Worm (Caenorhabditis elegans) whole organism, L4 larva: ENCODE results near the gene vps-50.

ENCODE experiments used
- Y105C5A.15 ChIP-seq: fragments of 200-800 bp; sonication (Bioruptor generic); IDR thresholded peaks from 2 replicates; pipeline ENCODE4 v1.3.6; 2022; ENCODE audit warnings: missing genetic modification characterization, missing compliant biosample characterization
- Y5F2A.4 ChIP-seq: fragments of 200-800 bp; sonication (Bioruptor generic); optimal IDR thresholded peaks from 2 replicates; lab custom pipeline; 2018; ENCODE audit warnings: mild to moderate bottlenecking, missing genetic modification characterization, missing compliant biosample characterization
- aha-1 ChIP-seq: fragments of 150-350 bp; peaks from one replicate; lab custom pipeline; 2014; ENCODE audit warnings: missing biosample characterization, missing genetic modification characterization
- arid-1 ChIP-seq: fragments of 200-800 bp; sonication (Bioruptor generic); conservative IDR thresholded peaks from 2 replicates; pipeline ENCODE4 v1.3.6; 2022; ENCODE audit warnings: missing genetic modification reagents, missing genetic modification characterization, missing compliant biosample characterization
- ceh-28 ChIP-seq: fragments of 150-350 bp; optimal IDR thresholded peaks from 2 replicates; lab custom pipeline; 2014; ENCODE audit warnings: missing biosample characterization, missing genetic modification reagents, missing genetic modification characterization
- ceh-44 ChIP-seq: fragments of 200-800 bp; sonication (Bioruptor generic); IDR thresholded peaks from 2 replicates; pipeline ENCODE4 v1.3.6; 2022; ENCODE audit warnings: missing genetic modification reagents, missing genetic modification characterization, missing compliant biosample characterization
- ces-1 ChIP-seq: fragments of 150-350 bp; sonication (generic microtip); optimal IDR thresholded peaks from 4 replicates; lab custom pipeline; 2014; ENCODE audit warnings: missing biosample characterization, missing genetic modification reagents, missing genetic modification characterization
- ctbp-1 ChIP-seq: fragments of 200-800 bp; sonication (Bioruptor generic); IDR thresholded peaks from 2 replicates; pipeline ENCODE4 v1.3.6; 2022; ENCODE audit warnings: missing genetic modification reagents, missing genetic modification characterization, missing compliant biosample characterization
- egl-43 ChIP-seq: fragments of 200-800 bp; sonication (Bioruptor generic); IDR thresholded peaks from 2 replicates; pipeline ENCODE4 v1.3.6; 2022; ENCODE audit warnings: missing genetic modification reagents, missing genetic modification characterization, missing compliant biosample characterization
- hlh-11 ChIP-seq: fragments of 200-800 bp; sonication (Bioruptor generic); optimal IDR thresholded peaks from 2 replicates; lab custom pipeline; 2018; ENCODE audit warnings: mild to moderate bottlenecking, missing genetic modification characterization, missing compliant biosample characterization
- hmg-1.1 ChIP-seq: fragments of 200-800 bp; sonication (Bioruptor generic); IDR thresholded peaks from 2 replicates; pipeline ENCODE4 v1.3.6; 2022; ENCODE audit warnings: missing genetic modification reagents, missing genetic modification characterization, missing compliant biosample characterization
- lim-7 ChIP-seq: fragments of 200-800 bp; sonication (Bioruptor generic); IDR thresholded peaks from 2 replicates; pipeline ENCODE4 v1.3.6; 2022; ENCODE audit warnings: missing genetic modification characterization, missing compliant biosample characterization
- mxl-3 ChIP-seq: fragments of 200-800 bp; sonication (Bioruptor generic); optimal IDR thresholded peaks from 2 replicates; lab custom pipeline; 2018; ENCODE audit warnings: mild to moderate bottlenecking, missing genetic modification characterization, missing compliant biosample characterization
- nhr-111 ChIP-seq: fragments of 200-800 bp; sonication (Bioruptor generic); optimal IDR thresholded peaks from 2 replicates; lab custom pipeline; 2018; ENCODE audit warnings: mild to moderate bottlenecking, missing genetic modification characterization, missing compliant biosample characterization
- nhr-237 ChIP-seq: sonication (generic microtip); optimal IDR thresholded peaks from 2 replicates; lab custom pipeline; 2017; ENCODE audit warnings: missing biosample characterization, missing genetic modification characterization
- nhr-42 ChIP-seq: fragments of 200-800 bp; sonication (Bioruptor generic); IDR thresholded peaks from 2 replicates; pipeline ENCODE4 v1.3.6; 2022; ENCODE audit warnings: missing genetic modification characterization, missing compliant biosample characterization
- nhr-48 ChIP-seq: sonication (generic microtip); optimal IDR thresholded peaks from 2 replicates; lab custom pipeline; 2016; ENCODE audit warnings: mild to moderate bottlenecking, missing genetic modification characterization, missing compliant biosample characterization
- nhr-77 ChIP-seq: fragments of 150-350 bp; optimal IDR thresholded peaks from 2 replicates; lab custom pipeline; 2014; ENCODE audit warnings: missing biosample characterization, missing genetic modification characterization
- php-3 ChIP-seq: fragments of 200-800 bp; sonication (Bioruptor generic); IDR thresholded peaks from 2 replicates; pipeline ENCODE4 v1.3.6; 2022; ENCODE audit warnings: missing genetic modification reagents, missing genetic modification characterization, missing compliant biosample characterization
- rbr-2 ChIP-seq: sonication (generic microtip); optimal IDR thresholded peaks from 2 replicates; lab custom pipeline; 2016; ENCODE audit warnings: missing genotype, missing genetic modification characterization, missing compliant biosample characterization
- set-16 ChIP-seq: fragments of 200-800 bp; sonication (Bioruptor generic); IDR thresholded peaks from 2 replicates; pipeline ENCODE4 v1.3.6; 2022; ENCODE audit warnings: missing genetic modification reagents, missing genetic modification characterization, missing compliant biosample characterization
- snpc-4 ChIP-seq: fragments of 150-350 bp; optimal IDR thresholded peaks from 2 replicates; lab custom pipeline; 2014; ENCODE audit warnings: missing biosample characterization, missing genetic modification characterization
- spr-1 ChIP-seq: sonication (generic microtip); optimal IDR thresholded peaks from 2 replicates; lab custom pipeline; 2016; ENCODE audit warnings: mild to moderate bottlenecking, missing genetic modification characterization, missing compliant biosample characterization
- tag-97 ChIP-seq: fragments of 200-800 bp; sonication (Bioruptor generic); IDR thresholded peaks from 2 replicates; pipeline ENCODE4 v1.3.6; 2022; ENCODE audit warnings: missing genetic modification characterization, missing compliant biosample characterization
- tra-1 ChIP-seq: fragments of 200-800 bp; sonication (Bioruptor generic); IDR thresholded peaks from 2 replicates; pipeline ENCODE4 v1.3.6; 2022; ENCODE audit warnings: missing genetic modification reagents, missing genetic modification characterization, missing compliant biosample characterization
- unc-62 ChIP-seq, 3 experiments: fragments of 150-350 bp in 1 of 3; sonication (generic microtip); optimal IDR thresholded peaks in 2 of 3; peaks in 1 of 3; 1 replicate in 1 of 3; 2 replicates in 2 of 3; lab custom pipeline; 2014 to 2017; ENCODE audit warnings: missing biosample characterization in 3 of 3, missing genetic modification characterization in 3 of 3, missing genetic modification reagents in 3 of 3, missing genotype in 1 of 3
- vab-7 ChIP-seq: fragments of 200-800 bp; sonication (Bioruptor generic); IDR thresholded peaks from 2 replicates; pipeline ENCODE4 v1.3.6; 2022; ENCODE audit warnings: missing genetic modification reagents, missing genetic modification characterization, missing compliant biosample characterization

The vps-50 gene

ce11 chrIII:10856830-10857229 lies 12.2 kb upstream of the vps-50 start (continued):
- TF ChIP-seq tag-97: 0 out of 2 replicates have a peak, but pooled peaks have one; percentile 57
- TF ChIP-seq ctbp-1 (GFP tag; lab: Robert Waterston, UW): no peak
- TF ChIP-seq ceh-44: peak; percentile 78
- TF ChIP-seq, all 104 proteins: peak for 15

ce11 chrIII:10857984-10858383 lies 11.0 kb upstream of the vps-50 start, which contains the start of gene oxi-1:
Gene oxi-1, plus strand, starts transcription at chrIII:10858284.
- TF ChIP-seq nhr-42 (GFP tag; lab: Robert Waterston, UW) (no peak), nhr-111 (GFP tag; lab: Kevin White, UChicago) (no peak), vab-7 (GFP tag; lab: Robert Waterston, UW) (no peak), rbr-2 (tag; lab: Kevin White, UChicago) (no peak), spr-1 (tag; lab: Kevin White, UChicago) (no peak), tag-97 (no peak), tra-1 (GFP tag; lab: Robert Waterston, UW) (no peak)

ce11 chrIII:10861375-10861774 lies 7.6 kb upstream of the vps-50 start:
- peak; percentile 90 for TF ChIP-seq ceh-28 (tag; lab: Kevin White, UChicago)
- peak in 1 of 2 experiments; percentile 86 for TF ChIP-seq unc-62 (GFP tag; optimal IDR thresholded peaks at IDR 0.05 in 1 of 2; lab: Kevin White, UChicago)
- no peak for TF ChIP-seq unc-62 (tag; optimal IDR thresholded peaks at IDR 0.05; lab: Kevin White, UChicago)
- TF ChIP-seq egl-43 (GFP tag; lab: Robert Waterston, UW): no peak

- TF ChIP-seq egl-43 (GFP tag; lab: Robert Waterston, UW) (0 out of 2 replicates have a peak, but pooled peaks have one; percentile 36), nhr-237 (tag; lab: Kevin White, UChicago) (no peak), nhr-77 (tag; lab: Kevin White, UChicago) (no peak), set-16 (peak; percentile 91), hlh-11 (tag; lab: Kevin White, UChicago) (no peak), php-3 (GFP tag; lab: Robert Waterston, UW) (no peak)
Observed at ce11 chrIII:10867086-10867485, 1.9 kb upstream of the vps-50 start.

- TF ChIP-seq aha-1 (tag; lab: Kevin White, UChicago) (peak; percentile 52), mxl-3 (GFP tag; lab: Kevin White, UChicago) (no peak)
Observed at ce11 chrIII:10869595-10869994, 602 bp downstream of the vps-50 start.

ce11 chrIII:10870161-10870560 lies 1.2 kb downstream of the vps-50 start:
- TF ChIP-seq lim-7 (GFP tag; lab: Robert Waterston, UW): no peak
- TF ChIP-seq Y5F2A.4: no peak

ce11 chrIII:10870814-10871213 lies 1.8 kb downstream of the vps-50 start:
- TF ChIP-seq tag-97: no peak
- peak; percentile 62 for TF ChIP-seq set-16
- peak; percentile 42 for TF ChIP-seq aha-1 (tag; lab: Kevin White, UChicago)
- TF ChIP-seq ces-1 (GFP tag; lab: Kevin White, UChicago): no peak
- TF ChIP-seq hmg-1.1: no peak
- TF ChIP-seq Y105C5A.15: no peak
- TF ChIP-seq nhr-48 (tag; lab: Kevin White, UChicago): no peak
- no peak for TF ChIP-seq nhr-237 (tag; lab: Kevin White, UChicago)
- TF ChIP-seq spr-1 (tag; lab: Kevin White, UChicago): no peak
- TF ChIP-seq arid-1 (GFP tag; lab: Robert Waterston, UW): no peak

- no peak for TF ChIP-seq Y105C5A.15
- peak; percentile 65 for TF ChIP-seq aha-1 (tag; lab: Kevin White, UChicago)
- no peak for TF ChIP-seq snpc-4
Observed at ce11 chrIII:10875132-10875531, 6.1 kb downstream of the vps-50 start, which contains the start of gene C44B9.2. Gene C44B9.2, plus strand, starts transcription at chrIII:10875432.
